Fruit fly (Drosophila melanogaster): ENCODE results near the gene CG32071.
A peak's percentile ranks its signal among the peaks of the same experiment; 100 is the strongest.

CG32071 gene

dm6 chr3L:11123088-11123487 lies 19.4 kb upstream of the CG32071 start, which contains the start of the genes Ufd1 and NaPi-III (continued):
- TF ChIP-seq CG2199 (GFP tag; IDR thresholded peaks at IDR 0.05) (no peak), TFAM (GFP tag; optimal IDR thresholded peaks at IDR 0.05) (no peak), CG15514 (GFP tag; optimal IDR thresholded peaks at IDR 0.05) (peak; percentile 80), hbn (GFP tag; IDR thresholded peaks at IDR 0.05; ENCODE audit: partially characterized antibody) (peak; percentile 84), maf-S (GFP tag; optimal IDR thresholded peaks at IDR 0.05) (peak; percentile 35), cas (GFP tag; IDR thresholded peaks at IDR 0.05) (no peak), fru (optimal IDR thresholded peaks at IDR 0.05) (no peak), E2f1 (GFP tag; IDR thresholded peaks at IDR 0.05) (peak; percentile 51; the same call in 1 of the 2 replicates), CG13287 (GFP tag; IDR thresholded peaks at IDR 0.05; ENCODE audit: partially characterized antibody) (peak; percentile 94), Dfd (GFP tag; optimal IDR thresholded peaks at IDR 0.05) (no peak), CG2875 (GFP tag; optimal IDR thresholded peaks at IDR 0.05) (no peak), ham (GFP tag; IDR thresholded peaks at IDR 0.05) (no peak), CG16815 (GFP tag; optimal IDR thresholded peaks at IDR 0.05) (no peak), CG8359 (GFP tag; optimal IDR thresholded peaks at IDR 0.05; ENCODE audit: borderline replicate concordance) (no peak), PHDP (tag; optimal IDR thresholded peaks at IDR 0.05) (no peak), CG15011 (GFP tag; optimal IDR thresholded peaks at IDR 0.05) (no peak), dm (GFP tag; optimal IDR thresholded peaks at IDR 0.05) (peak; percentile 73), Mrtf (GFP tag; IDR thresholded peaks at IDR 0.05) (no peak), da (GFP tag; optimal IDR thresholded peaks at IDR 0.05) (peak; percentile 39), Spps (tag; optimal IDR thresholded peaks at IDR 0.05) (no peak), CG7839 (tag; optimal IDR thresholded peaks at IDR 0.05) (peak; percentile 10), MBD-R2 (GFP tag; IDR thresholded peaks at IDR 0.05) (peak; percentile 97), dmrt99B (tag; optimal IDR thresholded peaks at IDR 0.05) (no peak), fd102C (GFP tag; optimal IDR thresholded peaks at IDR 0.05) (no peak), jing (GFP tag; optimal IDR thresholded peaks at IDR 0.05) (no peak), zen (tag; optimal IDR thresholded peaks at IDR 0.05) (peak; percentile 39), CG6683 (GFP tag; optimal IDR thresholded peaks at IDR 0.05) (no peak), fd3F (GFP tag; optimal IDR thresholded peaks at IDR 0.05) (no peak), CG10274 (GFP tag; optimal IDR thresholded peaks at IDR 0.05) (no peak), emc (GFP tag; optimal IDR thresholded peaks at IDR 0.05) (no peak), HHEX (GFP tag; optimal IDR thresholded peaks at IDR 0.05) (no peak), gsb (GFP tag; IDR thresholded peaks at IDR 0.05) (no peak), Bdp1 (GFP tag; optimal IDR thresholded peaks at IDR 0.05) (peak; percentile 16), CG11560 (tag; IDR thresholded peaks at IDR 0.05) (peak; percentile 78), CG34422 (GFP tag; IDR thresholded peaks at IDR 0.05) (peak; percentile 69), cwo (GFP tag; optimal IDR thresholded peaks at IDR 0.05) (no peak), so (GFP tag; IDR thresholded peaks at IDR 0.05) (0 out of 3 replicates have a peak, but pooled peaks have one; percentile 52), CG6791 (GFP tag; IDR thresholded peaks at IDR 0.05; ENCODE audit: partially characterized antibody) (peak; percentile 90), CG12942 (GFP tag; optimal IDR thresholded peaks at IDR 0.05) (no peak), tap (tag; optimal IDR thresholded peaks at IDR 0.05) (no peak), CG2129 (GFP tag; IDR thresholded peaks at IDR 0.05; ENCODE audit: partially characterized antibody) (peak; percentile 53), Gug (GFP tag; IDR thresholded peaks at IDR 0.05) (peak; percentile 26; the same call in 1 of the 4 replicates), CG7372 (GFP tag; IDR thresholded peaks at IDR 0.05) (no peak), zfh2 (GFP tag; optimal IDR thresholded peaks at IDR 0.05) (peak; percentile 46), Rx (GFP tag; IDR thresholded peaks at IDR 0.05) (no peak), CG3726 (GFP tag; IDR thresholded peaks at IDR 0.05) (no peak), Camta (GFP tag; optimal IDR thresholded peaks at IDR 0.05) (no peak), CG1792 (GFP tag; optimal IDR thresholded peaks at IDR 0.05) (no peak), az2 (GFP tag; optimal IDR thresholded peaks at IDR 0.05) (no peak), CG12104 (GFP tag; optimal IDR thresholded peaks at IDR 0.05) (no peak), CG17912 (GFP tag; optimal IDR thresholded peaks at IDR 0.05) (no peak), yki (optimal IDR thresholded peaks at IDR 0.05) (no peak)

All from whole organism, embryonic.